Worm (Caenorhabditis elegans) whole organism, L1 larva: Measurements from ENCODE around the gene lhfp-4.

ENCODE experiments used
- F16B12.6 ChIP-seq: fragments of 150-350 bp; optimal IDR thresholded peaks from 2 replicates; lab custom pipeline; 2014; ENCODE audit warnings: missing biosample characterization, missing genetic modification characterization
- aha-1 ChIP-seq: fragments of 150-350 bp; optimal IDR thresholded peaks from 2 replicates; lab custom pipeline; 2014; ENCODE audit warnings: missing biosample characterization, missing genetic modification characterization
- alr-1 ChIP-seq: fragments of 200-800 bp; sonication (Bioruptor generic); optimal IDR thresholded peaks from 2 replicates; lab custom pipeline; 2018; ENCODE audit warnings: borderline replicate concordance, mild to moderate bottlenecking, missing genetic modification characterization, missing compliant biosample characterization
- ceh-63 ChIP-seq: fragments of 200-800 bp; sonication (Bioruptor generic); optimal IDR thresholded peaks from 2 replicates; lab custom pipeline; 2018; ENCODE audit warnings: mild to moderate bottlenecking, missing genetic modification characterization, missing compliant biosample characterization
- ceh-8 ChIP-seq: fragments of 200-800 bp; sonication (Bioruptor generic); optimal IDR thresholded peaks from 2 replicates; lab custom pipeline; 2018; ENCODE audit warnings: mild to moderate bottlenecking, missing genetic modification characterization, moderate library complexity, missing compliant biosample characterization
- ceh-82 ChIP-seq, 3 experiments: fragments of 150-350 bp in 1 of 3; sonication (generic microtip) in 2 of 3; optimal IDR thresholded peaks; 2 replicates each; lab custom pipeline; 2014 to 2017; ENCODE audit warnings: missing biosample characterization in 3 of 3, missing genetic modification characterization in 3 of 3
- ceh-88 ChIP-seq: fragments of 200-800 bp; sonication (Bioruptor generic); IDR thresholded peaks from 2 replicates; pipeline ENCODE4 v1.3.6; 2022; ENCODE audit warnings: missing genetic modification characterization, missing compliant biosample characterization
- ceh-90 ChIP-seq: sonication (generic microtip); optimal IDR thresholded peaks from 2 replicates; lab custom pipeline; 2016; ENCODE audit warnings: missing genetic modification characterization, missing compliant biosample characterization
- dsc-1 ChIP-seq: sonication (generic microtip); optimal IDR thresholded peaks from 2 replicates; lab custom pipeline; 2016; ENCODE audit warnings: mild to moderate bottlenecking, missing genetic modification characterization, missing compliant biosample characterization
- efl-1 ChIP-seq, 4 experiments: fragments of 150-350 bp; optimal IDR thresholded peaks in 3 of 4; peaks in 1 of 4; 1 replicate in 1 of 4; 2 replicates in 3 of 4; lab custom pipeline; 2014; ENCODE audit warnings: missing biosample characterization in 2 of 4, missing genetic modification characterization in 2 of 4, missing genetic modification reagents in 2 of 4
- egl-13 ChIP-seq: sonication (generic microtip); optimal IDR thresholded peaks from 2 replicates; lab custom pipeline; 2016; ENCODE audit warnings: missing genotype, missing genetic modification reagents, missing genetic modification characterization, missing compliant biosample characterization
- elt-2 ChIP-seq: sonication (generic microtip); optimal IDR thresholded peaks from 2 replicates; lab custom pipeline; 2016; ENCODE audit warnings: missing genetic modification characterization, mild to moderate bottlenecking, inconsistent platforms, missing compliant biosample characterization, missing genetic modification reagents
- fkh-8 ChIP-seq: sonication (generic microtip); optimal IDR thresholded peaks from 2 replicates; lab custom pipeline; 2016; ENCODE audit warnings: mild to moderate bottlenecking, missing genetic modification characterization, missing compliant biosample characterization
- irx-1 ChIP-seq: sonication (generic microtip); optimal IDR thresholded peaks from 2 replicates; lab custom pipeline; 2016; ENCODE audit warnings: missing genetic modification characterization, missing compliant biosample characterization
- isw-1 ChIP-seq: fragments of 200-800 bp; sonication (Bioruptor generic); IDR thresholded peaks from 2 replicates; pipeline ENCODE4 v1.3.6; 2022; ENCODE audit warnings: missing genetic modification characterization, missing compliant biosample characterization
- lin-13 ChIP-seq: fragments of 150-350 bp; optimal IDR thresholded peaks from 2 replicates; lab custom pipeline; 2014; ENCODE audit warnings: missing biosample characterization, missing genetic modification reagents, missing genetic modification characterization
- lin-14 ChIP-seq: fragments of 200-800 bp; sonication (Bioruptor generic); optimal IDR thresholded peaks from 2 replicates; lab custom pipeline; 2018; ENCODE audit warnings: mild to moderate bottlenecking, missing genetic modification characterization, moderate library complexity, missing compliant biosample characterization
- lin-35 ChIP-seq, 2 experiments: fragments of 150-350 bp; optimal IDR thresholded peaks; 2 replicates each; lab custom pipeline; 2014; ENCODE audit warnings: missing biosample characterization in 2 of 2, missing genetic modification characterization in 2 of 2, missing genetic modification reagents in 2 of 2
- lir-3 ChIP-seq: sonication (generic microtip); optimal IDR thresholded peaks from 2 replicates; lab custom pipeline; 2016; ENCODE audit warnings: mild to moderate bottlenecking, missing genetic modification characterization, moderate library complexity, missing compliant biosample characterization; ENCODE audit not compliant: poor library complexity
- lsy-2 ChIP-seq, 2 experiments: fragments of 150-350 bp; optimal IDR thresholded peaks; 2 replicates each; lab custom pipeline; 2014; ENCODE audit warnings: missing biosample characterization in 2 of 2, missing genetic modification characterization in 2 of 2
- mef-2 ChIP-seq: fragments of 150-350 bp; optimal IDR thresholded peaks from 2 replicates; lab custom pipeline; 2014; ENCODE audit warnings: missing biosample characterization, missing genetic modification characterization
- nhr-19 ChIP-seq: fragments of 200-800 bp; sonication (Bioruptor generic); conservative IDR thresholded peaks from 2 replicates; pipeline ENCODE4 v1.3.6; 2022; ENCODE audit warnings: missing genetic modification characterization, missing compliant biosample characterization
- nhr-47 ChIP-seq: sonication (generic microtip); optimal IDR thresholded peaks from 2 replicates; lab custom pipeline; 2016; ENCODE audit warnings: mild to moderate bottlenecking, missing genetic modification characterization, moderate library complexity, missing compliant biosample characterization
- nhr-71 ChIP-seq: sonication (generic microtip); optimal IDR thresholded peaks from 2 replicates; lab custom pipeline; 2016; ENCODE audit warnings: mild to moderate bottlenecking, missing genetic modification characterization, moderate library complexity, missing compliant biosample characterization
- nhr-76 ChIP-seq: sonication (generic microtip); optimal IDR thresholded peaks from 2 replicates; lab custom pipeline; 2017; ENCODE audit warnings: missing biosample characterization, missing genetic modification characterization
- rnt-1 ChIP-seq: sonication (generic microtip); optimal IDR thresholded peaks from 2 replicates; lab custom pipeline; 2016; ENCODE audit warnings: mild to moderate bottlenecking, missing genetic modification characterization, moderate library complexity, missing compliant biosample characterization
- snpc-4 ChIP-seq: fragments of 150-350 bp; optimal IDR thresholded peaks from 2 replicates; lab custom pipeline; 2014; ENCODE audit warnings: missing biosample characterization, missing genetic modification characterization
- snu-23 ChIP-seq: sonication (generic microtip); optimal IDR thresholded peaks from 2 replicates; lab custom pipeline; 2016; ENCODE audit warnings: missing genetic modification characterization, missing compliant biosample characterization
- sptf-1 ChIP-seq: fragments of 150-350 bp; optimal IDR thresholded peaks from 2 replicates; lab custom pipeline; 2014; ENCODE audit warnings: missing biosample characterization, missing genetic modification characterization
- sup-37 ChIP-seq: fragments of 200-800 bp; sonication (Bioruptor generic); optimal IDR thresholded peaks from 2 replicates; lab custom pipeline; 2018; ENCODE audit warnings: mild to moderate bottlenecking, missing genetic modification characterization, missing compliant biosample characterization
- tbx-2 ChIP-seq: sonication (generic microtip); optimal IDR thresholded peaks from 2 replicates; lab custom pipeline; 2016; ENCODE audit warnings: missing genetic modification characterization, missing compliant biosample characterization
- unc-130 ChIP-seq: fragments of 150-350 bp; optimal IDR thresholded peaks from 2 replicates; lab custom pipeline; 2017; ENCODE audit warnings: missing biosample characterization, missing genetic modification characterization, inconsistent platforms
- unc-62 ChIP-seq: fragments of 150-350 bp; optimal IDR thresholded peaks from 2 replicates; lab custom pipeline; 2014; ENCODE audit warnings: missing biosample characterization, missing genetic modification reagents, missing genetic modification characterization
- unc-86 ChIP-seq: sonication (generic microtip); optimal IDR thresholded peaks from 2 replicates; lab custom pipeline; 2016; ENCODE audit warnings: missing genetic modification characterization, missing compliant biosample characterization
- unc-98 ChIP-seq: fragments of 200-800 bp; sonication (Bioruptor generic); IDR thresholded peaks from 2 replicates; pipeline ENCODE4 v1.3.6; 2022; ENCODE audit warnings: missing genetic modification characterization, missing compliant biosample characterization
- xbp-1 ChIP-seq: sonication (generic microtip); optimal IDR thresholded peaks from 2 replicates; lab custom pipeline; 2016; ENCODE audit warnings: missing genetic modification characterization, missing compliant biosample characterization

Gene lhfp-4

ce11 chrIV:17285263-17285662 lies 9.9 kb downstream of the lhfp-4 start:
- TF ChIP-seq sptf-1 (tag; lab: Kevin White, UChicago), result no peak
- peak; percentile 76 for TF ChIP-seq lin-14 (GFP tag; lab: Kevin White, UChicago)
- TF ChIP-seq snu-23 (GFP tag; lab: Kevin White, UChicago), result peak; percentile 11
- no peak for TF ChIP-seq unc-98 (GFP tag; lab: Robert Waterston, UW)
- TF ChIP-seq unc-130, result no peak
- TF ChIP-seq snpc-4 (tag; lab: Kevin White, UChicago), result no peak
- TF ChIP-seq nhr-76 (tag; lab: Kevin White, UChicago), result no peak
- TF ChIP-seq ceh-88, result no peak
- peak; percentile 40 for TF ChIP-seq fkh-8 (tag; lab: Kevin White, UChicago)
- TF ChIP-seq aha-1 (tag; lab: Kevin White, UChicago), result no peak
- TF ChIP-seq sup-37 (GFP tag; lab: Kevin White, UChicago), result no peak
- peak in 2 of 3 experiments; percentile 5 to 37 for TF ChIP-seq ceh-82 (tag; optimal IDR thresholded peaks at IDR 0.05; lab: Kevin White, UChicago)
- TF ChIP-seq unc-62, result no peak
- peak; percentile 65 for TF ChIP-seq egl-13 (tag; lab: Kevin White, UChicago)
- peak; percentile 42 for TF ChIP-seq nhr-47 (tag; lab: Kevin White, UChicago)
- peak; percentile 63 for TF ChIP-seq mef-2
- peak in 1 of 2 experiments; percentile 4 for TF ChIP-seq lin-35 (GFP tag; optimal IDR thresholded peaks at IDR 0.05; lab: Kevin White, UChicago)
- peak in 1 of 2 experiments; percentile 59 for TF ChIP-seq lsy-2 (tag; optimal IDR thresholded peaks at IDR 0.05; lab: Kevin White, UChicago)
- peak; percentile 53 for TF ChIP-seq xbp-1 (tag; lab: Kevin White, UChicago)
- TF ChIP-seq dsc-1, result peak; percentile 9
- no peak for TF ChIP-seq elt-2 (tag; lab: Kevin White, UChicago)
- peak in 1 of 2 experiments; percentile 1 for TF ChIP-seq efl-1 (optimal IDR thresholded peaks at IDR 0.05; lab: Kevin White, UChicago)
- TF ChIP-seq efl-1 (GFP tag; optimal IDR thresholded peaks at IDR 0.05 in 1 of 2; lab: Kevin White, UChicago), result no peak
- TF ChIP-seq ceh-8 (GFP tag; lab: Kevin White, UChicago), result no peak
- TF ChIP-seq unc-86, result peak; percentile 41
- TF ChIP-seq nhr-71 (tag; lab: Kevin White, UChicago), result peak; percentile 67
- no peak for TF ChIP-seq lin-13 (GFP tag; lab: Kevin White, UChicago)
- no peak for TF ChIP-seq rnt-1 (tag; lab: Kevin White, UChicago)
- no peak for TF ChIP-seq nhr-19 (GFP tag; lab: Robert Waterston, UW)
- TF ChIP-seq F16B12.6 (tag; lab: Kevin White, UChicago), result no peak
- peak; percentile 29 for TF ChIP-seq tbx-2
- TF ChIP-seq, all 84 proteins: peak for 15

ce11 chrIV:17287908-17288675 lies 12.7 kb downstream of the lhfp-4 start, which contains the start of gene zipt-7.1:
zipt-7.1 (minus strand) TSS chrIV:17288139.
- TF ChIP-seq xbp-1 (tag; lab: Kevin White, UChicago) (peak; percentile 58), efl-1 (optimal IDR thresholded peaks at IDR 0.05; lab: Kevin White, UChicago) (no peak), efl-1 (GFP tag; optimal IDR thresholded peaks at IDR 0.05 in 1 of 2; lab: Kevin White, UChicago) (peak in 1 of 2 experiments; percentile 57), lir-3 (tag; lab: Kevin White, UChicago) (no peak)

DNA sequence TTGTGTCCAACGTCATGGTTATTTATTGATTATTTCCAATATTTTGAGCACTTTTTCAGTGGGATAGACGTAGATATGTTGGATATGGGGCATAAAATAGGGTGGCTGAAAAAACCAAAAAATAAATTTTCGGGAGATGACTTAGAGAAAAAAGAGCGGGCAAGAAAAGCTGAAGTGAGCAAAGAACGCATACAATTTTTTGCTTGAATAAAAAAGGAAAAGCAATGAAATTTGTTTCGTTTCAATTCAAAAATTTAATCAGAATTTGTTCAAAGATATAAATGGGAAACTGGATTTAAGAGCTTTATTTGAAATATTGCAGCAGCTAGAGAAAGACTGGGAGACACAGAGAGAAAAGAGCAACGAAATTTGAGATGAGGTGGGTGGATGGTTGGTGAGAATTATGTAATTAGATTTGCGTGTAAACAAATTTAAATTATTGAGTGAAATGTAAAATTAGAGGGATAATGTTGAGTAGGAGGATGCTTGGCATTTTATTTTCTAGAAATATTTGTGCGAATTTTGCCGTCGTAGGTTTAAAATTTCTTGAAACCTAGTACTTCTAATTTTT lies 16.3 kb downstream of the lhfp-4 start, which contains the start of the genes T28F3.11 and slc-17.4:
TSS of gene T28F3.11 (minus strand) at position 51 of the 571 bp plus-strand sequence.
TSS of gene slc-17.4 (minus strand) at position 105 of the 571 bp plus-strand sequence.
- no peak for TF ChIP-seq ceh-63
- TF ChIP-seq lin-14 (GFP tag; lab: Kevin White, UChicago), result peak; percentile 43
- TF ChIP-seq tbx-2, result no peak
- TF ChIP-seq lin-35 (GFP tag; optimal IDR thresholded peaks at IDR 0.05; lab: Kevin White, UChicago), result no peak

DNA sequence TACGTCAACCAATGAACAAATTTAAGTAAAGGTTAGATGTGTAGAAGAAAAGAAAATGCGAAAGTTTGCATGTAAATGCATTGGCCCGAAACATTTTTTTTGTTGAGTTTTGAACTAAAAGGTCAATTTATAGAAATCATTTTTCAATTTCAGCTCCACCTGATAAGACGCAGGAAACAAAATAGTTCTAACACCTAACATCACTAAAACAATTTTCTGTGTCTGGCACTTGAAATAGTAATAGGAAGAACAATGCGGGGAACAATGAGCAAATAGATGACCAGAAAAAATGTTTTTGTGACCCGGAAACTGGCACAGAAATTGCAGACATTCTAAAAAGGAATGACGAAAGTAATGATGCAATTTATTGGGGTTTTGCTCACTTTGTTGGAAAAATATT lies 17.0 kb downstream of the lhfp-4 start:
- TF ChIP-seq elt-2 (tag; lab: Kevin White, UChicago), result peak; percentile 9
- TF ChIP-seq nhr-76 (tag; lab: Kevin White, UChicago), result no peak
- TF ChIP-seq irx-1 (tag; lab: Kevin White, UChicago), result no peak
- no peak for TF ChIP-seq isw-1
- no peak for TF ChIP-seq sup-37 (GFP tag; lab: Kevin White, UChicago)
- no peak for TF ChIP-seq ceh-90 (tag; lab: Kevin White, UChicago)
- TF ChIP-seq alr-1 (tag; lab: Kevin White, UChicago), result no peak
- TF ChIP-seq lin-35 (GFP tag; optimal IDR thresholded peaks at IDR 0.05; lab: Kevin White, UChicago), result peak in 1 of 2 experiments; percentile 21
- no peak for TF ChIP-seq F16B12.6 (tag; lab: Kevin White, UChicago)
